Worm (Caenorhabditis elegans) whole organism, young adult: ENCODE measurements around the gene dpy-20.

Source experiments
- B0261.1 ChIP-seq: sonication (generic microtip); optimal IDR thresholded peaks from 2 replicates; lab custom pipeline; 2016; ENCODE audit warnings: mild to moderate bottlenecking, missing genetic modification characterization, moderate library complexity, missing compliant biosample characterization
- F22D6.2 ChIP-seq: sonication (generic microtip); optimal IDR thresholded peaks from 2 replicates; lab custom pipeline; 2016; ENCODE audit warnings: mild to moderate bottlenecking, missing genetic modification characterization, missing compliant biosample characterization
- F33H1.4 ChIP-seq: fragments of 200-800 bp; sonication (Bioruptor generic); IDR thresholded peaks from 2 replicates; pipeline ENCODE4 v1.3.6; 2022; ENCODE audit warnings: missing genetic modification reagents, missing genetic modification characterization, missing compliant biosample characterization
- F49E8.2 ChIP-seq: sonication (generic microtip); optimal IDR thresholded peaks from 3 replicates; lab custom pipeline; 2017; ENCODE audit warnings: missing genetic modification characterization, mild to moderate bottlenecking, missing compliant biosample characterization, antibody characterized with exemption, moderate library complexity; ENCODE audit not compliant: insufficient read depth
- Y53F4B.3 ChIP-seq: fragments of 200-800 bp; sonication (Bioruptor generic); IDR thresholded peaks from 2 replicates; pipeline ENCODE4 v1.3.6; 2022; ENCODE audit warnings: missing genetic modification reagents, missing genetic modification characterization, missing compliant biosample characterization
- atf-7 ChIP-seq: sonication (generic microtip); optimal IDR thresholded peaks from 2 replicates; lab custom pipeline; 2017; ENCODE audit warnings: mild to moderate bottlenecking, missing genetic modification characterization, missing compliant biosample characterization
- athp-1 ChIP-seq: sonication (generic microtip); optimal IDR thresholded peaks from 2 replicates; lab custom pipeline; 2017; ENCODE audit warnings: mild to moderate bottlenecking, missing genetic modification characterization, missing compliant biosample characterization
- attf-3 ChIP-seq: fragments of 200-800 bp; sonication (Bioruptor generic); conservative IDR thresholded peaks from 2 replicates; pipeline ENCODE4 v1.3.6; 2022; ENCODE audit warnings: missing genetic modification reagents, missing genetic modification characterization, missing compliant biosample characterization
- ccch-3 ChIP-seq: fragments of 200-800 bp; sonication (Bioruptor generic); optimal IDR thresholded peaks from 2 replicates; lab custom pipeline; 2018; ENCODE audit warnings: mild to moderate bottlenecking, missing genetic modification characterization, missing compliant biosample characterization
- cebp-2 ChIP-seq: fragments of 200-800 bp; sonication (Bioruptor generic); IDR thresholded peaks from 2 replicates; pipeline ENCODE4 v1.3.6; 2022; ENCODE audit warnings: missing genetic modification characterization, missing compliant biosample characterization
- ceh-40 ChIP-seq: fragments of 200-800 bp; sonication (Bioruptor generic); IDR thresholded peaks from 2 replicates; pipeline ENCODE4 v1.3.6; 2022; ENCODE audit warnings: missing genetic modification characterization, missing compliant biosample characterization
- ceh-79 ChIP-seq: sonication (generic microtip); optimal IDR thresholded peaks from 2 replicates; lab custom pipeline; 2017; ENCODE audit warnings: mild to moderate bottlenecking, missing genetic modification characterization, missing compliant biosample characterization
- efl-1 ChIP-seq: fragments of 150-350 bp; optimal IDR thresholded peaks from 2 replicates; lab custom pipeline; 2014; ENCODE audit warnings: missing biosample characterization, missing genetic modification reagents, missing genetic modification characterization
- ets-4 ChIP-seq: fragments of 200-800 bp; sonication (Bioruptor generic); optimal IDR thresholded peaks from 2 replicates; lab custom pipeline; 2018; ENCODE audit warnings: mild to moderate bottlenecking, missing genetic modification characterization, missing compliant biosample characterization
- hlh-12 ChIP-seq: sonication (generic microtip); optimal IDR thresholded peaks from 2 replicates; lab custom pipeline; 2016; ENCODE audit warnings: missing genetic modification characterization, missing compliant biosample characterization
- hlh-26 ChIP-seq: fragments of 200-800 bp; sonication (Bioruptor generic); conservative IDR thresholded peaks from 2 replicates; pipeline ENCODE4 v1.3.6; 2022; ENCODE audit warnings: missing genetic modification reagents, missing genetic modification characterization, missing compliant biosample characterization
- hmg-1.2 ChIP-seq: fragments of 200-800 bp; sonication (Bioruptor generic); IDR thresholded peaks from 2 replicates; pipeline ENCODE4 v1.3.6; 2022; ENCODE audit warnings: missing genetic modification reagents, missing genetic modification characterization, missing compliant biosample characterization
- hsf-1 ChIP-seq: fragments of 200-800 bp; sonication (Bioruptor generic); IDR thresholded peaks from 2 replicates; pipeline ENCODE4 v1.3.6; 2022; ENCODE audit warnings: missing genetic modification reagents, missing genetic modification characterization, missing compliant biosample characterization
- lag-1 ChIP-seq: fragments of 200-800 bp; sonication (Bioruptor generic); IDR thresholded peaks from 2 replicates; pipeline ENCODE4 v1.3.6; 2022; ENCODE audit warnings: missing genetic modification reagents, missing genetic modification characterization, missing compliant biosample characterization
- lin-54 ChIP-seq: fragments of 200-800 bp; sonication (Bioruptor generic); optimal IDR thresholded peaks from 2 replicates; lab custom pipeline; 2018; ENCODE audit warnings: mild to moderate bottlenecking, missing genetic modification characterization, missing compliant biosample characterization
- lir-1 ChIP-seq: fragments of 200-800 bp; sonication (Bioruptor generic); conservative IDR thresholded peaks from 2 replicates; pipeline ENCODE4 v1.3.6; 2022; ENCODE audit warnings: missing genetic modification reagents, missing genetic modification characterization, missing compliant biosample characterization
- madf-10 ChIP-seq: sonication (generic microtip); optimal IDR thresholded peaks from 2 replicates; lab custom pipeline; 2016; ENCODE audit warnings: mild to moderate bottlenecking, missing genetic modification characterization, missing compliant biosample characterization
- madf-6 ChIP-seq: fragments of 200-800 bp; sonication (Bioruptor generic); IDR thresholded peaks from 2 replicates; pipeline ENCODE4 v1.3.6; 2022; ENCODE audit warnings: missing genetic modification reagents, missing genetic modification characterization, missing compliant biosample characterization
- mcd-1 ChIP-seq: fragments of 200-800 bp; sonication (Bioruptor generic); IDR thresholded peaks from 2 replicates; pipeline ENCODE4 v1.3.6; 2022; ENCODE audit warnings: missing genetic modification reagents, missing genetic modification characterization, missing compliant biosample characterization
- mel-28 ChIP-seq: sonication (generic microtip); optimal IDR thresholded peaks from 2 replicates; lab custom pipeline; 2016; ENCODE audit warnings: borderline replicate concordance, mild to moderate bottlenecking, missing genetic modification characterization, missing compliant biosample characterization
- mes-4 ChIP-seq: sonication (generic microtip); optimal IDR thresholded peaks from 2 replicates; lab custom pipeline; 2016; ENCODE audit warnings: missing genotype, missing genetic modification characterization, missing compliant biosample characterization
- nfya-2 ChIP-seq: fragments of 200-800 bp; sonication (Bioruptor generic); IDR thresholded peaks from 2 replicates; pipeline ENCODE4 v1.3.6; 2022; ENCODE audit warnings: missing genetic modification reagents, missing genetic modification characterization, missing compliant biosample characterization
- pbrm-1 ChIP-seq: fragments of 200-800 bp; sonication (Bioruptor generic); IDR thresholded peaks from 2 replicates; pipeline ENCODE4 v1.3.6; 2022; ENCODE audit warnings: missing genetic modification reagents, missing genetic modification characterization, missing compliant biosample characterization
- pha-4 ChIP-seq: fragments of 150-350 bp; sonication (generic microtip); optimal IDR thresholded peaks from 2 replicates; lab custom pipeline; 2014; ENCODE audit warnings: missing biosample characterization, missing genetic modification reagents, missing genetic modification characterization
- rpc-1 ChIP-seq, 2 experiments: fragments of 150-350 bp in 1 of 2; sonication (generic microtip) in 1 of 2; optimal IDR thresholded peaks; 2 replicates each; lab custom pipeline; 2014 to 2018; ENCODE audit warnings: missing biosample characterization in 1 of 2, missing genetic modification characterization in 1 of 2, missing genetic modification reagents in 1 of 2, missing genotype in 1 of 2
- sdz-38 ChIP-seq: sonication (generic microtip); optimal IDR thresholded peaks from 2 replicates; lab custom pipeline; 2016; ENCODE audit warnings: missing genotype, missing genetic modification characterization, missing compliant biosample characterization
- tbx-9 ChIP-seq: sonication (generic microtip); optimal IDR thresholded peaks from 2 replicates; lab custom pipeline; 2016; ENCODE audit warnings: borderline replicate concordance, missing genetic modification characterization, inconsistent platforms, missing compliant biosample characterization
- unc-62 ChIP-seq: fragments of 150-350 bp; optimal IDR thresholded peaks from 2 replicates; lab custom pipeline; 2014; ENCODE audit warnings: missing biosample characterization, missing genetic modification reagents, missing genetic modification characterization
- xnd-1 ChIP-seq: sonication (generic microtip); optimal IDR thresholded peaks from 2 replicates; lab custom pipeline; 2016; ENCODE audit warnings: missing genotype, missing genetic modification reagents, missing genetic modification characterization, missing compliant biosample characterization
- ztf-26 ChIP-seq: sonication (generic microtip); optimal IDR thresholded peaks from 2 replicates; lab custom pipeline; 2017; ENCODE audit warnings: missing genetic modification characterization, missing compliant biosample characterization
- ztf-3 ChIP-seq: fragments of 200-800 bp; sonication (Bioruptor generic); optimal IDR thresholded peaks from 2 replicates; lab custom pipeline; 2018; ENCODE audit warnings: mild to moderate bottlenecking, missing genetic modification characterization, missing compliant biosample characterization

The dpy-20 gene

ce11 chrIV:11703685-11704296, 3.1 kb upstream of the dpy-20 start, which contains the start of the genes T22B3.3 and alg-3:
T22B3.3 (minus strand) TSS chrIV:11703785.
alg-3 (plus strand) TSS chrIV:11704246.
- TF ChIP-seq attf-3 (GFP tag; lab: Robert Waterston, UW) (no peak), hmg-1.2 (no peak), ceh-79 (tag; lab: Kevin White, UChicago) (no peak), pbrm-1 (GFP tag; lab: Robert Waterston, UW) (no peak), lir-1 (GFP tag; lab: Robert Waterston, UW) (no peak), hlh-26 (no peak), ets-4 (no peak), F49E8.2 (tag; lab: Kevin White, UChicago) (no peak), Y53F4B.3 (GFP tag; lab: Robert Waterston, UW) (no peak), hsf-1 (no peak), ccch-3 (GFP tag; lab: Kevin White, UChicago) (no peak), madf-10 (tag; lab: Kevin White, UChicago) (no peak), lin-54 (GFP tag; lab: Kevin White, UChicago) (no peak)

- TF ChIP-seq mes-4 (no peak), ztf-26 (tag; lab: Kevin White, UChicago) (no peak), athp-1 (tag; lab: Kevin White, UChicago) (no peak), efl-1 (no peak), F22D6.2 (tag; lab: Kevin White, UChicago) (no peak), ztf-3 (GFP tag; lab: Kevin White, UChicago) (no peak), nfya-2 (no peak), ceh-40 (GFP tag; lab: Robert Waterston, UW) (no peak), tbx-9 (tag; lab: Kevin White, UChicago) (no peak), hlh-26 (no peak), sdz-38 (tag; lab: Kevin White, UChicago) (no peak), atf-7 (tag; lab: Kevin White, UChicago) (no peak), rpc-1 (optimal IDR thresholded peaks at IDR 0.05; lab: Kevin White, UChicago) (no peak), rpc-1 (tag; optimal IDR thresholded peaks at IDR 0.05; lab: Kevin White, UChicago) (no peak), cebp-2 (GFP tag; lab: Robert Waterston, UW) (no peak), mcd-1 (GFP tag; lab: Robert Waterston, UW) (no peak)
Measured at ce11 chrIV:11701878-11702277, 1.2 kb upstream of the dpy-20 start.

ce11 chrIV:11700100-11700499, 552 bp downstream of the dpy-20 start:
- TF ChIP-seq hlh-12 (tag; lab: Kevin White, UChicago), result no peak
- TF ChIP-seq pha-4 (tag; lab: Kevin White, UChicago), result no peak
- TF ChIP-seq unc-62 (GFP tag; lab: Kevin White, UChicago), result no peak

- TF ChIP-seq tbx-9 (tag; lab: Kevin White, UChicago), result no peak
- TF ChIP-seq xnd-1 (tag; lab: Kevin White, UChicago), result no peak
- TF ChIP-seq B0261.1, result no peak
- no peak for TF ChIP-seq mel-28
- no peak for TF ChIP-seq F33H1.4 (GFP tag; lab: Robert Waterston, UW)
- no peak for TF ChIP-seq lag-1
- TF ChIP-seq madf-6 (GFP tag; lab: Robert Waterston, UW), result no peak
Measured at ce11 chrIV:11697514-11697913, 3.1 kb downstream of the dpy-20 start.
